Fruit fly (Drosophila melanogaster): Measurements from ENCODE around the gene sfl.

- TF ChIP-seq ttk (optimal IDR thresholded peaks at IDR 0.05) (no peak), Sin3A (optimal IDR thresholded peaks at IDR 0.05) (no peak), insv (optimal IDR thresholded peaks at IDR 0.05) (no peak), Myc (optimal IDR thresholded peaks at IDR 0.05) (no peak), psq (optimal IDR thresholded peaks at IDR 0.05) (no peak), h (optimal IDR thresholded peaks at IDR 0.05) (no peak)
These were observed 3.1 kb downstream of the sfl start for dm6 chr3L:6498602-6499001.
